Worm (Caenorhabditis elegans) whole organism, L4/young adult: ENCODE measurements around the gene rimb-1.

Source experiments
- W03F9.2 ChIP-seq: fragments of 150-350 bp; optimal IDR thresholded peaks from 2 replicates; lab custom pipeline; 2014; ENCODE audit warnings: missing biosample characterization, missing genetic modification characterization
- him-1 ChIP-seq: sonication (generic microtip); optimal IDR thresholded peaks from 2 replicates; lab custom pipeline; 2016; ENCODE audit warnings: missing genotype, missing genetic modification reagents, missing genetic modification characterization, missing compliant biosample characterization

ce11 chrIII:1788033-1788432 lies at the start of gene rimb-1:
- TF ChIP-seq him-1 (no peak), W03F9.2 (tag; lab: Kevin White, UChicago) (no peak)
